Worm (Caenorhabditis elegans) whole organism, L2 larva: ENCODE data around the gene C27H6.8.
"Not testable (repeated sequence)": the region's sequence is repeated elsewhere in the genome, so short reads cannot be mapped to it uniquely, and the experiment has no call there.

Source experiments
- C34F6.9 ChIP-seq: fragments of 150-350 bp; optimal IDR thresholded peaks from 2 replicates; lab custom pipeline; 2014; ENCODE audit warnings: missing biosample characterization, missing genetic modification characterization
- F13H6.1 ChIP-seq: sonication (generic microtip); optimal IDR thresholded peaks from 2 replicates; lab custom pipeline; 2016; ENCODE audit warnings: missing genetic modification characterization, missing compliant biosample characterization
- Y55F3AM.14 ChIP-seq: fragments of 200-800 bp; sonication (Bioruptor generic); optimal IDR thresholded peaks from 2 replicates; lab custom pipeline; 2018; ENCODE audit warnings: mild to moderate bottlenecking, missing genetic modification characterization, missing compliant biosample characterization
- alr-1 ChIP-seq: fragments of 150-350 bp; optimal IDR thresholded peaks from 2 replicates; lab custom pipeline; 2014; ENCODE audit warnings: missing biosample characterization, missing genetic modification characterization
- blmp-1 ChIP-seq: sonication (generic microtip); optimal IDR thresholded peaks from 2 replicates; lab custom pipeline; 2017; ENCODE audit warnings: missing genetic modification characterization, mild to moderate bottlenecking, missing compliant biosample characterization, antibody characterized with exemption, moderate library complexity; ENCODE audit not compliant: insufficient read depth
- ceh-16 ChIP-seq: fragments of 150-350 bp; optimal IDR thresholded peaks from 2 replicates; lab custom pipeline; 2014; ENCODE audit warnings: missing biosample characterization, missing genetic modification characterization
- crh-2 ChIP-seq: sonication (generic microtip); optimal IDR thresholded peaks from 2 replicates; lab custom pipeline; 2017; ENCODE audit warnings: missing biosample characterization, missing genetic modification characterization
- dmd-4 ChIP-seq: sonication (generic microtip); optimal IDR thresholded peaks from 2 replicates; lab custom pipeline; 2017; ENCODE audit warnings: missing biosample characterization, missing genetic modification characterization
- egl-27 ChIP-seq: sonication (generic microtip); optimal IDR thresholded peaks from 3 replicates; lab custom pipeline; 2017; ENCODE audit warnings: missing biosample characterization, missing genetic modification reagents, missing genetic modification characterization
- fos-1 ChIP-seq: fragments of 150-350 bp; optimal IDR thresholded peaks from 2 replicates; lab custom pipeline; 2014; ENCODE audit warnings: missing biosample characterization, missing genetic modification characterization
- gmeb-1 ChIP-seq: fragments of 150-350 bp; optimal IDR thresholded peaks from 2 replicates; lab custom pipeline; 2014; ENCODE audit warnings: missing biosample characterization, missing genetic modification characterization
- lin-11 ChIP-seq: fragments of 150-350 bp; sonication (generic microtip); optimal IDR thresholded peaks from 2 replicates; lab custom pipeline; 2014; ENCODE audit warnings: missing biosample characterization, missing genetic modification characterization, inconsistent platforms, mixed read lengths
- lin-13 ChIP-seq: fragments of 150-350 bp; optimal IDR thresholded peaks from 2 replicates; lab custom pipeline; 2014; ENCODE audit warnings: missing biosample characterization, missing genetic modification reagents, missing genetic modification characterization
- lin-39 ChIP-seq: fragments of 150-350 bp; optimal IDR thresholded peaks from 2 replicates; lab custom pipeline; 2014; ENCODE audit warnings: missing biosample characterization, missing genetic modification reagents, missing genetic modification characterization
- lsy-2 ChIP-seq, 2 experiments: fragments of 150-350 bp in 1 of 2; sonication (generic microtip) in 1 of 2; optimal IDR thresholded peaks; 2 replicates each; lab custom pipeline; 2014 to 2017; ENCODE audit warnings: missing biosample characterization in 2 of 2, missing genetic modification characterization in 2 of 2
- mab-5 ChIP-seq: fragments of 150-350 bp; optimal IDR thresholded peaks from 2 replicates; lab custom pipeline; 2014; ENCODE audit warnings: missing biosample characterization, missing genetic modification characterization
- mbf-1 ChIP-seq: sonication (generic microtip); optimal IDR thresholded peaks from 2 replicates; lab custom pipeline; 2017; ENCODE audit warnings: missing biosample characterization, missing genetic modification characterization
- mdl-1 ChIP-seq, 2 experiments: fragments of 150-350 bp in 1 of 2; sonication (generic microtip) in 1 of 2; optimal IDR thresholded peaks; 2 replicates each; lab custom pipeline; 2017; ENCODE audit warnings: missing biosample characterization in 2 of 2, missing genetic modification characterization in 2 of 2
- nhr-11 ChIP-seq: fragments of 150-350 bp; optimal IDR thresholded peaks from 2 replicates; lab custom pipeline; 2014; ENCODE audit warnings: missing biosample characterization, missing genetic modification characterization
- nhr-129 ChIP-seq: fragments of 150-350 bp; optimal IDR thresholded peaks from 2 replicates; lab custom pipeline; 2014; ENCODE audit warnings: missing biosample characterization, missing genetic modification characterization
- nhr-21 ChIP-seq: fragments of 150-350 bp; optimal IDR thresholded peaks from 2 replicates; lab custom pipeline; 2014; ENCODE audit warnings: missing biosample characterization, missing genetic modification characterization
- nhr-237 ChIP-seq: fragments of 150-350 bp; optimal IDR thresholded peaks from 2 replicates; lab custom pipeline; 2014; ENCODE audit warnings: missing biosample characterization, missing genetic modification characterization
- nhr-25 ChIP-seq: fragments of 150-350 bp; sonication (generic microtip); optimal IDR thresholded peaks from 3 replicates; lab custom pipeline; 2014; ENCODE audit warnings: missing biosample characterization, missing genetic modification characterization
- peb-1 ChIP-seq: fragments of 150-350 bp; optimal IDR thresholded peaks from 2 replicates; lab custom pipeline; 2014; ENCODE audit warnings: missing biosample characterization, missing genetic modification characterization
- sem-4 ChIP-seq: fragments of 150-350 bp; optimal IDR thresholded peaks from 2 replicates; lab custom pipeline; 2014; ENCODE audit warnings: missing biosample characterization, missing genetic modification reagents, missing genetic modification characterization
- skn-1 ChIP-seq: sonication (generic microtip); optimal IDR thresholded peaks from 2 replicates; lab custom pipeline; 2017; ENCODE audit warnings: missing biosample characterization, missing genetic modification characterization
- sma-3 ChIP-seq: sonication (generic microtip); optimal IDR thresholded peaks from 2 replicates; lab custom pipeline; 2016; ENCODE audit warnings: missing genetic modification reagents, missing genetic modification characterization, missing compliant biosample characterization
- sma-9 ChIP-seq, 2 experiments: fragments of 150-350 bp in 1 of 2; sonication (generic microtip) in 1 of 2; optimal IDR thresholded peaks; 2 replicates each; lab custom pipeline; 2014 to 2016; ENCODE audit warnings: missing genetic modification characterization in 2 of 2, mild to moderate bottlenecking in 1 of 2, missing biosample characterization in 1 of 2, missing compliant biosample characterization in 1 of 2, missing genetic modification reagents in 1 of 2, moderate library complexity in 1 of 2
- unc-55 ChIP-seq: fragments of 150-350 bp; sonication (generic microtip); optimal IDR thresholded peaks from 3 replicates; lab custom pipeline; 2014; ENCODE audit warnings: missing biosample characterization, missing genetic modification reagents, missing genetic modification characterization
- unc-62 ChIP-seq: fragments of 150-350 bp; optimal IDR thresholded peaks from 2 replicates; lab custom pipeline; 2014; ENCODE audit warnings: missing biosample characterization, missing genetic modification reagents, missing genetic modification characterization
- zag-1 ChIP-seq: fragments of 150-350 bp; optimal IDR thresholded peaks from 2 replicates; lab custom pipeline; 2014; ENCODE audit warnings: missing biosample characterization, missing genetic modification characterization
- ztf-11 ChIP-seq: sonication (generic microtip); optimal IDR thresholded peaks from 2 replicates; lab custom pipeline; 2017; ENCODE audit warnings: missing biosample characterization, missing genetic modification characterization

The C27H6.8 gene

DNA sequence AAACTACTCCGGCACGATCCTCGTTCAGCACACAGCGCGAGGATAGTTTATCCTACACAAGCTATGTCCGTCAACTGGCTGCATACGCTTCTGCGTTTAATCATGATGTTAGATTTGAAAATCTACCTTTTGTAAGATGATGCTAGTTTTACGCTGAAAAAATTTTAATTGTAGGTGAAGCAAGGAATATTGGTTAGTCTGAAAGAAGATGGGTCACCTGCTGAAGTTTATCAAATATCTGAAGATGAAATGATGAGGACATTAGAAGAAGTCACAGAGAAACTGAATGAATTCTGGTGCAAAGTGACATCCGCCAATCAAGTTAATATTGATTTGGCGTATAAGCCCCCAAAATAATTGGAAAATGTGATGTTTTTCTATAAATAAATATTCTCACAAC, 4.1 kb downstream of the C27H6.8 start:
- TF ChIP-seq dmd-4 (tag; lab: Kevin White, UChicago): no peak
- peak in 1 of 2 experiments; percentile 25 for TF ChIP-seq lsy-2 (tag; optimal IDR thresholded peaks at IDR 0.05; lab: Kevin White, UChicago)

DNA sequence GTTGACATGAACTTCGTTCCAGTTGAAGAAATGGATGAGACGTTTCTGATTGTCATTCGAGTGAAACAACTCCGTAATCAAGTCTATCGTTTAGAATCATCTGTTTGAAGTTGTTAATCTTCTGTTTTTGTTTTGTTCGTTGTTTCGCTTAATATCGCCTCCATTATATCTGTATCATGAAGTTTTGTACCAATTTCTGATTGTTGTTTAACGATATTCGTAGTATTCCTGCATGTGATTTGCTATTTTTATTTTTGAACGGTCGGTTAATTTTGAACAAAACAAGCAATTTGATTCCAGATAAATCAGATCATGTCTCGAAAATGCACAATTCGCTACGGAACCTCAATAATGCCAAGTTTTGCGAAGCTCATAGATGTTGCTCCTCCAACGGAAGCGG, 5.0 kb downstream of the C27H6.8 start, which contains the start of gene C27H6.9:
C27H6.9 (plus strand) TSS at position 301 of the 400 bp plus-strand sequence.
- TF ChIP-seq peb-1 (tag; lab: Kevin White, UChicago) (no peak), mdl-1 (tag; optimal IDR thresholded peaks at IDR 0.05; lab: Kevin White, UChicago) (no peak), unc-55 (GFP tag; lab: Kevin White, UChicago) (no peak), sma-9 (GFP tag; optimal IDR thresholded peaks at IDR 0.05; lab: Kevin White, UChicago) (no peak), sma-9 (tag; optimal IDR thresholded peaks at IDR 0.05; lab: Kevin White, UChicago) (no peak), zag-1 (tag; lab: Kevin White, UChicago) (no peak), dmd-4 (tag; lab: Kevin White, UChicago) (no peak), mab-5 (tag; lab: Kevin White, UChicago) (no peak), nhr-237 (tag; lab: Kevin White, UChicago) (no peak), ztf-11 (tag; lab: Kevin White, UChicago) (no peak), unc-62 (GFP tag; lab: Kevin White, UChicago) (no peak)

DNA sequence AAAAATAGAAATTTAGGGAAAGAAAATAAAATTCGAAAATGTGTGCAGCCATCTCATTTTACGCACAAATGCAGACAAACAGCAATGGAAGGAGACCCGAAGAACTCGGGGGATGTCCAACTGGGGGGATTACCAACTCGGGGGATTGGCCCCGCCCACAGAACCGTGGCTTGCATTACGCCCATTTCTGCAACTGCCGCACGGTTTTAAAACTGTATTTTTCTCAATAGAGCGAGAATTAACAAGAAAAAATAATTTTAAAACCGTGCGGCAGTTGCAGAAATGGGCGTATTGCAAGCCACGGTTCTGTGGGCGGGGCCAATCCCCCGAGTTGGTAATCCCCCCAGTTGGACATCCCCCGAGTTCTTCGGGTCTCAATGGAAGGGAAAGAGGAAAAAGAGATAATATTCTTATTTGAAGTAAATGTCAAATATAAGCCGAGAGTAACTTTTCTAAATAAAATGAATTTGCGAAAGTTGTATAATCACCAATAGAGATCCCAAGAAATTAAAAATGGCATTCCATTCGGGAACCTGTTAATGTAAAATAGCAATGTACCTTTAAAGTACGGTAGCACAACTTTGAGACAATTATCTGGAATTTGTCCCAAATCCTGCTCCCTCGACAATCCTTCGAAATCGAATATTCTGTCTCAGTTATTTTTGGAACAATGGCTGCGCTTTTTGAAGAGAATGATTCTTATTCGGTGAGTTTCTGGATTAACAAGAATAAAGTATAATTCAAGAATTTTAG, 6.7 kb downstream of the C27H6.8 start, which contains the start of the genes ruvb-1 and tofu-1:
ruvb-1 (minus strand) TSS at position 72 of the 753 bp plus-strand sequence.
tofu-1 (plus strand) TSS at position 417 of the 753 bp plus-strand sequence.
- peak; percentile 58 for TF ChIP-seq unc-55 (GFP tag; lab: Kevin White, UChicago)
- peak; percentile 56 for TF ChIP-seq lin-11
- TF ChIP-seq nhr-21 (tag; lab: Kevin White, UChicago): peak; percentile 41
- TF ChIP-seq C34F6.9 (tag; lab: Kevin White, UChicago): peak; percentile 58
- peak; percentile 5 for TF ChIP-seq blmp-1
- TF ChIP-seq egl-27: peak; percentile 14
- TF ChIP-seq gmeb-1 (tag; lab: Kevin White, UChicago): peak; percentile 68
- TF ChIP-seq crh-2 (tag; lab: Kevin White, UChicago): peak; percentile 65
- TF ChIP-seq lin-13: peak; percentile 80
- TF ChIP-seq lsy-2 (tag; optimal IDR thresholded peaks at IDR 0.05; lab: Kevin White, UChicago): peak in 1 of 2 experiments; percentile 62
- peak; percentile 91 for TF ChIP-seq sma-3
- TF ChIP-seq F13H6.1: peak; percentile 85
- TF ChIP-seq sem-4: peak; percentile 40
- TF ChIP-seq fos-1 (tag; lab: Kevin White, UChicago): peak; percentile 26
- peak; percentile 22 for TF ChIP-seq sma-9 (GFP tag; optimal IDR thresholded peaks at IDR 0.05; lab: Kevin White, UChicago)
- TF ChIP-seq sma-9 (tag; optimal IDR thresholded peaks at IDR 0.05; lab: Kevin White, UChicago): not testable (repeated sequence)
- TF ChIP-seq nhr-129 (tag; lab: Kevin White, UChicago): peak; percentile 22

DNA sequence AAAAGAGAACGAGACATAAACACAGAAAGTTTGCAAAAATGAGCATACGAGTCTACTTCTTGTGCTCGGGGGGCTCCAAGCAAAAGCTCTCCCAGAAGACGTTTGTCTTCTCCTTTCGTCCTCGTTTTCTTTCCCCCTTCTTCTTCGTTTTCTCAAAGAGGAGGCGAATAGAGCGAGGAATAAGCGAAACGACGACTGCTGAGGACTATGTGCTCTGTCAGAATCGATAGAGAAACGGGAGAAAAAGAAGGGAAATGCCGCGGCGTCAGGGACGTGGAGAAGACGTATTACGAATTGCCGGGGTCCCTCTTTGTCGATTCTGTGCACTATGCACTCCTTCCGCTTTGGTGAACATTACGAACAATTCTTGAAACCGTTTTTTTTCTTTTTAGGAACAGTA, 9.2 kb downstream of the C27H6.8 start:
- TF ChIP-seq unc-62 (GFP tag; lab: Kevin White, UChicago) (no peak), nhr-237 (tag; lab: Kevin White, UChicago) (no peak), sma-9 (GFP tag; optimal IDR thresholded peaks at IDR 0.05; lab: Kevin White, UChicago) (peak; percentile 22), sma-9 (tag; optimal IDR thresholded peaks at IDR 0.05; lab: Kevin White, UChicago) (no peak), lsy-2 (tag; optimal IDR thresholded peaks at IDR 0.05; lab: Kevin White, UChicago) (peak in 1 of 2 experiments; percentile 36), peb-1 (tag; lab: Kevin White, UChicago) (no peak), nhr-11 (tag; lab: Kevin White, UChicago) (no peak), Y55F3AM.14 (GFP tag; lab: Kevin White, UChicago) (no peak), mdl-1 (tag; optimal IDR thresholded peaks at IDR 0.05; lab: Kevin White, UChicago) (peak in 1 of 2 experiments; percentile 15), mbf-1 (tag; lab: Kevin White, UChicago) (no peak), alr-1 (tag; lab: Kevin White, UChicago) (no peak), unc-55 (GFP tag; lab: Kevin White, UChicago) (peak; percentile 80), C34F6.9 (tag; lab: Kevin White, UChicago) (peak; percentile 35), crh-2 (tag; lab: Kevin White, UChicago) (peak; percentile 17), sma-3 (no peak), nhr-129 (tag; lab: Kevin White, UChicago) (peak; percentile 33), zag-1 (tag; lab: Kevin White, UChicago) (peak; percentile 22)
- TF ChIP-seq, all 48 proteins: peak for 8

DNA sequence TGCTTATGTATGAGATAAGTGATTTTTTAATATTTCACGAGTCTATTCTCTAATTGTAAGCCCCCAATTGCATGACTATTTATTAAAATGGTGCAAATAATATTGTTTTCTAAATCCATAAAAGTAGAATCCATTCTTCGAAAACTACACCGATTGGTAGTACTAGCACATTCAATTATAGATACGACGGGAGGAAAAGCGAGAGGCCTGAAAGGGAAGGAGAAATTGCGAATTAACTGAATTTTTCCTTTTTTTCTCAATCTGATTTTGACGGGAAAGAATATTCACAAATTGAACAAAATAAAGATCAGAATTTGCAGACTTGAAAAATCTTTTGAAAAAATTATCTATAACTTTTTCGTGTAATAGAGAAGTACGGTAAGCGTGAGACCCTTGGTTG, 10.4 kb downstream of the C27H6.8 start:
- no peak for TF ChIP-seq ceh-16 (tag; lab: Kevin White, UChicago)
- TF ChIP-seq crh-2 (tag; lab: Kevin White, UChicago): no peak
- no peak for TF ChIP-seq lin-39
- no peak for TF ChIP-seq mbf-1 (tag; lab: Kevin White, UChicago)
- TF ChIP-seq nhr-25: no peak
- no peak for TF ChIP-seq Y55F3AM.14 (GFP tag; lab: Kevin White, UChicago)
- no peak for TF ChIP-seq nhr-129 (tag; lab: Kevin White, UChicago)
- no peak for TF ChIP-seq F13H6.1
- TF ChIP-seq skn-1 (tag; lab: Kevin White, UChicago): no peak
- TF ChIP-seq ztf-11 (tag; lab: Kevin White, UChicago): no peak
- TF ChIP-seq, all 48 proteins: peak for 0
